Fruit fly (Drosophila melanogaster) whole organism, embryonic: ENCODE measurements around the gene Srg2.

Experiments
- BEAF-32 ChIP-seq: fragments of 200-800 bp; sonication (Bioruptor generic); optimal IDR thresholded peaks from 3 replicates; lab custom pipeline; 2017; ENCODE audit warnings: missing biosample characterization, missing genetic modification characterization, mild to moderate bottlenecking, moderate library complexity, missing genetic modification reagents
- CG11093 ChIP-seq: fragments of 200-800 bp; sonication (Bioruptor generic); IDR thresholded peaks from 3 replicates; pipeline ENCODE4 v1.3.6; 2022; ENCODE audit warnings: missing biosample characterization, missing genetic modification characterization
- CG11504 ChIP-seq: fragments of 200-800 bp; sonication (Bioruptor generic); optimal IDR thresholded peaks from 3 replicates; lab custom pipeline; 2019; ENCODE audit warnings: missing biosample characterization, mild to moderate bottlenecking, missing genetic modification characterization, moderate library complexity
- CG15479 ChIP-seq: fragments of 200-800 bp; sonication (Bioruptor generic); optimal IDR thresholded peaks from 3 replicates; lab custom pipeline; 2019; ENCODE audit warnings: missing biosample characterization, mild to moderate bottlenecking, missing genetic modification characterization, moderate library complexity
- CG15514 ChIP-seq: fragments of 200-800 bp; sonication (Bioruptor generic); optimal IDR thresholded peaks from 3 replicates; lab custom pipeline; 2017; ENCODE audit warnings: missing biosample characterization, missing genetic modification characterization, mild to moderate bottlenecking, moderate library complexity, missing genetic modification reagents
- CG15601 ChIP-seq: fragments of 200-800 bp; sonication (Bioruptor generic); optimal IDR thresholded peaks from 3 replicates; lab custom pipeline; 2019; ENCODE audit warnings: missing biosample characterization, mild to moderate bottlenecking, missing genetic modification characterization, moderate library complexity
- CG18476 ChIP-seq: fragments of 200-800 bp; sonication (Bioruptor generic); optimal IDR thresholded peaks from 2 replicates; lab custom pipeline; 2016; ENCODE audit warnings: missing biosample characterization, mild to moderate bottlenecking, missing genetic modification characterization
- CG2678 ChIP-seq: fragments of 200-800 bp; sonication (Bioruptor generic); optimal IDR thresholded peaks from 3 replicates; lab custom pipeline; 2019; ENCODE audit warnings: missing biosample characterization, mild to moderate bottlenecking, missing genetic modification characterization, moderate library complexity
- CG2875 ChIP-seq: fragments of 200-800 bp; sonication (Bioruptor generic); optimal IDR thresholded peaks from 2 replicates; lab custom pipeline; 2017; ENCODE audit warnings: missing biosample characterization, mild to moderate bottlenecking, missing genetic modification characterization, missing genetic modification reagents
- CG31441 ChIP-seq: fragments of 200-800 bp; sonication (Bioruptor generic); IDR thresholded peaks from 2 replicates; pipeline ENCODE4 v1.3.6; 2022; ENCODE audit warnings: missing biosample characterization, missing genetic modification characterization
- CG3281 ChIP-seq: fragments of 200-800 bp; sonication (Bioruptor generic); optimal IDR thresholded peaks from 3 replicates; lab custom pipeline; 2017; ENCODE audit warnings: missing biosample characterization, mild to moderate bottlenecking, missing genetic modification characterization
- CG4617 ChIP-seq: fragments of 200-800 bp; sonication (Bioruptor generic); optimal IDR thresholded peaks from 3 replicates; lab custom pipeline; 2016; ENCODE audit warnings: missing biosample characterization, missing genetic modification characterization, borderline replicate concordance
- CG6654 ChIP-seq: fragments of 200-800 bp; sonication (Bioruptor generic); optimal IDR thresholded peaks from 2 replicates; lab custom pipeline; 2017; ENCODE audit warnings: missing biosample characterization, mild to moderate bottlenecking, missing genetic modification characterization
- CG6854 ChIP-seq: fragments of 200-800 bp; sonication (Bioruptor generic); optimal IDR thresholded peaks from 3 replicates; lab custom pipeline; 2017; ENCODE audit warnings: missing biosample characterization, mild to moderate bottlenecking, missing genetic modification characterization
- CG7839 ChIP-seq: fragments of 200-800 bp; sonication (Bioruptor generic); optimal IDR thresholded peaks from 3 replicates; lab custom pipeline; 2018; ENCODE audit warnings: missing biosample characterization, mild to moderate bottlenecking, missing genetic modification characterization, moderate library complexity
- CG8290 ChIP-seq, 3 experiments: fragments of 200-800 bp; sonication (Bioruptor generic); optimal IDR thresholded peaks; 2 replicates each; lab custom pipeline; 2016 to 2019; ENCODE audit warnings: missing biosample characterization in 3 of 3, missing genetic modification characterization in 3 of 3, mild to moderate bottlenecking in 2 of 3, moderate library complexity in 1 of 3
- Chrac-16 ChIP-seq: fragments of 200-800 bp; sonication (Bioruptor generic); optimal IDR thresholded peaks from 3 replicates; lab custom pipeline; 2016; ENCODE audit warnings: missing biosample characterization, missing genetic modification characterization
- CrebB ChIP-seq: fragments of 200-800 bp; sonication (Bioruptor generic); optimal IDR thresholded peaks from 3 replicates; lab custom pipeline; 2018; ENCODE audit warnings: missing biosample characterization, mild to moderate bottlenecking, missing genetic modification characterization
- Dfd ChIP-seq, 2 experiments: fragments of >200 bp; optimal IDR thresholded peaks; 2 replicates each; lab custom pipeline; 2017; ENCODE audit warnings: missing biosample characterization in 2 of 2, missing genetic modification characterization in 2 of 2
- GATAe ChIP-seq: fragments of 200-800 bp; sonication (Bioruptor generic); conservative IDR thresholded peaks from 2 replicates; pipeline ENCODE4 v1.3.6; 2022; ENCODE audit warnings: missing biosample characterization, missing genetic modification characterization
- Hey ChIP-seq: fragments of 200-800 bp; sonication (Bioruptor generic); optimal IDR thresholded peaks from 3 replicates; lab custom pipeline; 2018; ENCODE audit warnings: missing biosample characterization, mild to moderate bottlenecking, missing genetic modification characterization
- Hmr ChIP-seq: fragments of 200-800 bp; sonication (Bioruptor generic); optimal IDR thresholded peaks from 3 replicates; lab custom pipeline; 2017; ENCODE audit warnings: mild to moderate bottlenecking, missing biosample characterization, missing genetic modification reagents, missing genetic modification characterization
- Hr51 ChIP-seq, 2 experiments: fragments of 200-800 bp; sonication (Bioruptor generic); optimal IDR thresholded peaks; 2 replicates in 1 of 2; 3 replicates in 1 of 2; lab custom pipeline; 2016 to 2018; ENCODE audit warnings: missing biosample characterization in 2 of 2, missing genetic modification characterization in 2 of 2, mild to moderate bottlenecking in 1 of 2, moderate library complexity in 1 of 2
- Vsx1 ChIP-seq: fragments of 200-800 bp; sonication (Bioruptor generic); optimal IDR thresholded peaks from 2 replicates; lab custom pipeline; 2017; ENCODE audit warnings: missing biosample characterization, mild to moderate bottlenecking, missing genetic modification characterization, missing genetic modification reagents
- chinmo ChIP-seq: fragments of 200-800 bp; sonication (Bioruptor generic); IDR thresholded peaks from 4 replicates; pipeline ENCODE4 v1.3.6; 2022; ENCODE audit warnings: missing biosample characterization, missing genetic modification characterization; ENCODE audit not compliant: partially characterized antibody
- exex ChIP-seq: fragments of 200-800 bp; sonication (Bioruptor generic); optimal IDR thresholded peaks from 4 replicates; lab custom pipeline; 2018; ENCODE audit warnings: missing biosample characterization, mild to moderate bottlenecking, missing genetic modification characterization, moderate library complexity
- gem ChIP-seq: fragments of 200-800 bp; sonication (Bioruptor generic); optimal IDR thresholded peaks from 2 replicates; lab custom pipeline; 2019; ENCODE audit warnings: missing biosample characterization, mild to moderate bottlenecking, missing genetic modification characterization, moderate library complexity
- grau ChIP-seq: fragments of 200-800 bp; optimal IDR thresholded peaks from 3 replicates; lab custom pipeline; 2019; ENCODE audit warnings: missing biosample characterization, mild to moderate bottlenecking, missing genetic modification characterization, moderate library complexity
- grn ChIP-seq: fragments of 200-800 bp; sonication (Bioruptor generic); optimal IDR thresholded peaks from 3 replicates; lab custom pipeline; 2017; ENCODE audit warnings: missing biosample characterization, missing genetic modification characterization
- lab ChIP-seq: fragments of 200-800 bp; sonication (Bioruptor generic); optimal IDR thresholded peaks from 3 replicates; lab custom pipeline; 2017; ENCODE audit warnings: missing biosample characterization, missing genetic modification characterization, mild to moderate bottlenecking, moderate library complexity, missing genetic modification reagents
- mirr ChIP-seq: fragments of 200-800 bp; sonication (Bioruptor generic); optimal IDR thresholded peaks from 3 replicates; lab custom pipeline; 2018; ENCODE audit warnings: missing biosample characterization, mild to moderate bottlenecking, missing genetic modification characterization
- p53 ChIP-seq: fragments of 200-800 bp; sonication (Bioruptor generic); optimal IDR thresholded peaks from 2 replicates; lab custom pipeline; 2016; ENCODE audit warnings: missing biosample characterization, missing genetic modification characterization
- pita ChIP-seq: fragments of 200-800 bp; sonication (Bioruptor generic); optimal IDR thresholded peaks from 2 replicates; lab custom pipeline; 2017; ENCODE audit warnings: missing biosample characterization, mild to moderate bottlenecking, missing genetic modification characterization
- row ChIP-seq: fragments of 200-800 bp; sonication (Bioruptor generic); IDR thresholded peaks from 3 replicates; pipeline ENCODE4 v1.3.6; 2022; ENCODE audit warnings: missing biosample characterization, missing genetic modification characterization
- schlank ChIP-seq: fragments of 200-800 bp; sonication (Bioruptor generic); optimal IDR thresholded peaks from 2 replicates; lab custom pipeline; 2018; ENCODE audit warnings: missing biosample characterization, mild to moderate bottlenecking, missing genetic modification characterization
- sob ChIP-seq: fragments of 200-800 bp; sonication (Bioruptor generic); IDR thresholded peaks from 2 replicates; pipeline ENCODE4 v1.3.6; 2022; ENCODE audit warnings: missing biosample characterization, missing genetic modification characterization
- sug ChIP-seq: fragments of 200-800 bp; optimal IDR thresholded peaks from 2 replicates; lab custom pipeline; 2019; ENCODE audit warnings: missing biosample characterization, mild to moderate bottlenecking, missing genetic modification characterization, moderate library complexity
- unc-4 ChIP-seq: fragments of 200-800 bp; sonication (Bioruptor generic); IDR thresholded peaks from 2 replicates; pipeline ENCODE4 v1.3.6; 2022; ENCODE audit warnings: missing biosample characterization, missing genetic modification characterization; ENCODE audit not compliant: partially characterized antibody
- zen2 ChIP-seq: fragments of 200-800 bp; sonication (Bioruptor generic); IDR thresholded peaks from 3 replicates; pipeline ENCODE4 v1.3.6; 2022; ENCODE audit warnings: missing biosample characterization, missing genetic modification characterization; ENCODE audit not compliant: partially characterized antibody

Gene Srg2

DNA sequence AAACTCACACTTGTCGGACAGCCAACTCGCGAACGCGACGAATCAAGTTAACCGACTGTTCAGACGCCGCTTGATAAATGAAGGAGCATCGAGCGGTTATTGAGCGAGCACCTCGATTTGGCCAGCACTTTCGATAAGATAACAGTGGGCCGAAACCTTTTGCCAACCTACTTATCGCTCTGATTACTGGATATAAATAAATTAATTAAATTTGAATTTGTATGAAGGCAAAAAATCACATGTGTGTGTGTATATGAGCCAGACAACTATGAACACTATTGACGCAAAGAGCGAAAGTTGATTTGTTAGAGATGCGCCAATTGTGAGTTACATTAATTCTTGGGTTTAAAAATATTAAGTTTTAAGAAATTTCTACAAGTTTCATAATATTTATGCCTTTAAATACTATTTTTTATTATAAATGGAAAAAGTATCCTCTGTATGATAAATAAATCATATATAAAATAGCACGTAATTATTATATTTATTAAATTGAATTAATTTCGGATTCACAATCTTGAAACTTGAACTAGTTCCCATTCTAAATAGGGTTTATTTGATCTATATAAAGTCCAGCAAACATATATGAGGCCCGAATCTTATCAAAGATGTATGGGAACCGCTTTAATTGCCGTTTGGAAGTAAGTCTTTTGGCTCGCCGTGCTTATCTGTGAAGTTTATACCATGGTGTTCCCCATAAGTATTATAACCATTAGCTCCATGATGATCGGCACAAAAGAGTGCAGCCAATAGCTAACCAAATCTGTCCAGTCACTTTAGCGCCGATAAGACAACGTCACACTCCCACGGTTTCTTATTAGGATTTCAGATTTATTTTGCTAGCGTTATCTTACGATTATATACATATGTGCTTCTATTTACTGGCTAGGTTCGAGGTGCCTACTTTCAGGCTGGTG lies 8.3 kb downstream of the Srg2 start, which contains the start of gene CG14160:
TSS of gene CG14160 (minus strand) at position 51 of the 917 bp plus-strand sequence.
- TF ChIP-seq exex: peak; percentile 96
- TF ChIP-seq Hr51 (GFP tag; optimal IDR thresholded peaks at IDR 0.05; lab: Kevin White, UChicago): peak in 1 of 2 experiments; percentile 31
- TF ChIP-seq CG15514: peak; percentile 94
- TF ChIP-seq CG8290 (GFP tag; optimal IDR thresholded peaks at IDR 0.05; lab: Kevin White, UChicago): no peak
- peak in 1 of 2 experiments; percentile 1 for TF ChIP-seq CG8290 (tag; optimal IDR thresholded peaks at IDR 0.05; lab: Kevin White, UChicago)
- no peak for TF ChIP-seq pita
- TF ChIP-seq CrebB (tag; lab: Kevin White, UChicago): no peak
- peak; percentile 5 for TF ChIP-seq CG3281
- peak; percentile 19 for TF ChIP-seq grau
- TF ChIP-seq CG11093 (GFP tag; lab: Robert Waterston, UW): no peak
- peak; percentile 20 for TF ChIP-seq Hmr
- no peak for TF ChIP-seq unc-4 (GFP tag; lab: Robert Waterston, UW)
- peak; percentile 13 for TF ChIP-seq CG11504 (tag; lab: Kevin White, UChicago)
- TF ChIP-seq GATAe (GFP tag; lab: Robert Waterston, UW): peak; percentile 17; the same call in 1 of the 2 replicates
- TF ChIP-seq chinmo (GFP tag; lab: Robert Waterston, UW): peak; percentile 26; the same call in 1 of the 4 replicates
- peak; percentile 75 for TF ChIP-seq mirr (GFP tag; lab: Kevin White, UChicago)
- 0 out of 2 replicates have a peak, but pooled peaks have one; percentile 13 for TF ChIP-seq CG31441 (GFP tag; lab: Robert Waterston, UW)
- peak; percentile 18 for TF ChIP-seq CG7839 (tag; lab: Kevin White, UChicago)
- TF ChIP-seq gem: peak; percentile 30
- peak; percentile 47 for TF ChIP-seq CG2678 (tag; lab: Kevin White, UChicago)
- TF ChIP-seq Dfd (GFP tag; optimal IDR thresholded peaks at IDR 0.05; lab: Kevin White, UChicago): no peak
- TF ChIP-seq lab (GFP tag; lab: Kevin White, UChicago): peak; percentile 27
- peak; percentile 71 for TF ChIP-seq sug (tag; lab: Kevin White, UChicago)

DNA sequence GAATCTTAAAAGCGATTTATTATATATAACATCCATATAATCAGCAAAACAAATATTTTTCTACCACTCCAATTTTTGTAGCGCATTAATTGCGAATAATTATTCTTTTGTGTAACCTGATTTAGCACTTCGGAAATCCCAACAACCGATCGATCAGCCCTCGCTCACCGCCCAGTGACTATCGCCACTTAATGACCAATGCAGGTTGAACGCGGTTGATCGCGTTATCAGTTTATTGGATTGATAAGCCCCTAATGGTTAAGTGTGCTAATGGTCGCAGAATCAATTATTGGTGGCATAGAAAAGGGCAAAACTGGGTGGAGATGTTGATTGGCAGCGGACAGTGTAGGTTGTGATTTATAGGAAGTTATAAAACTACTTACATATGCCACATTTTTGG lies 9.5 kb downstream of the Srg2 start:
- TF ChIP-seq CG18476 (GFP tag; lab: Kevin White, UChicago): peak; percentile 12
- TF ChIP-seq Vsx1 (GFP tag; lab: Kevin White, UChicago): peak; percentile 82
- TF ChIP-seq CG4617: no peak
- no peak for TF ChIP-seq BEAF-32 (GFP tag; lab: Kevin White, UChicago)
- TF ChIP-seq row (GFP tag; lab: Robert Waterston, UW): peak; percentile 55; the same call in 2 of the 3 replicates
- TF ChIP-seq schlank (tag; lab: Kevin White, UChicago): no peak
- TF ChIP-seq CG6854 (GFP tag; lab: Kevin White, UChicago): no peak
- peak; percentile 54 for TF ChIP-seq sug (tag; lab: Kevin White, UChicago)
- peak; percentile 63 for TF ChIP-seq mirr (GFP tag; lab: Kevin White, UChicago)
- TF ChIP-seq CG15601 (tag; lab: Kevin White, UChicago): peak; percentile 71
- TF ChIP-seq GATAe (GFP tag; lab: Robert Waterston, UW): peak; percentile 54
- no peak for TF ChIP-seq CG15479
- no peak for TF ChIP-seq sob (GFP tag; lab: Robert Waterston, UW)
- no peak for TF ChIP-seq zen2
- peak; percentile 60 for TF ChIP-seq grn (GFP tag; lab: Kevin White, UChicago)
- no peak for TF ChIP-seq CG6654
- peak; percentile 96 for TF ChIP-seq exex
- peak; percentile 96 for TF ChIP-seq Hey (tag; lab: Kevin White, UChicago)
- no peak for TF ChIP-seq p53 (GFP tag; lab: Kevin White, UChicago)
- TF ChIP-seq CG2875 (GFP tag; lab: Kevin White, UChicago): no peak
- TF ChIP-seq chinmo (GFP tag; lab: Robert Waterston, UW): 0 out of 4 replicates have a peak, but pooled peaks have one; percentile 55
- TF ChIP-seq Chrac-16 (GFP tag; lab: Kevin White, UChicago): no peak
